In the genomic region with DNA sequence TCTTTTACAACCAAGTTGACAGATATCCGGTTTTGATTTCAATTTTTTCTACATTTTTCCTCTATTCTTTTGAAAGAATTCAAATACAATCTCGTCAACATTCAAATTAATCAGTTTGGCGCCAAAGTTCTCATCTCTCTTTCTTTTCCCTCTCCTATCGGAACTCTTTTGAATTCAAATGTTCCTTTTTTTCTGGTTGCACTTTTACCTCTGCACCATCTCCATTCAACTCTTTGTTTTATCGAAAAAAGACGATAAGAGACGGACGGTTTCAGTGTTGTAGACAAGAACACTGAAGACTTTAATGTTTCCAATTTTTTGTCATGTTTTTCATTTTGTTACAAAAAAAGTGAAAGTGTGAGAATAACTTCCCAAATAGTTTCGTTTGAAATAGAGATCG, we compare ENCODE assay signal across 5 worm cellular contexts.
TF ChIP-seq lines count a peak whose summit lies in the region.

No protein-coding gene starts in this region.

TF ChIP-seq in whole organism, L1 larva, 84 proteins besides CTCF, POLR2A, EP300 and RAD21:
- TF ChIP-seq efl-1 (optimal IDR thresholded peaks at IDR 0.05; lab: Kevin White, UChicago) (peak in 1 of 2 experiments; percentile 0), efl-1 (GFP tag; optimal IDR thresholded peaks at IDR 0.05 in 1 of 2; lab: Kevin White, UChicago) (peak; percentile 23 to 83), lin-39 (tag; optimal IDR thresholded peaks at IDR 0.05; lab: Kevin White, UChicago) (no peak), lin-13 (GFP tag; optimal IDR thresholded peaks at IDR 0.05; lab: Kevin White, UChicago) (no peak), dpl-1 (GFP tag; optimal IDR thresholded peaks at IDR 0.05; lab: Kevin White, UChicago) (peak in 1 of 3 experiments; percentile 14), snpc-4 (tag; optimal IDR thresholded peaks at IDR 0.05; lab: Kevin White, UChicago) (no peak), blmp-1 (tag; optimal IDR thresholded peaks at IDR 0.05; lab: Kevin White, UChicago) (peak; percentile 13)

TF ChIP-seq in whole organism, L2 larva, 48 proteins besides CTCF, POLR2A, EP300 and RAD21:
- no peak for TF ChIP-seq Y55F3AM.14 (GFP tag; optimal IDR thresholded peaks at IDR 0.05; lab: Kevin White, UChicago)
- TF ChIP-seq fos-1 (tag; optimal IDR thresholded peaks at IDR 0.05; lab: Kevin White, UChicago), result peak; percentile 89
- TF ChIP-seq ama-1 (optimal IDR thresholded peaks at IDR 0.05; lab: Kevin White, UChicago), result no peak
- no peak for TF ChIP-seq lin-11 (tag; optimal IDR thresholded peaks at IDR 0.05; lab: Kevin White, UChicago)
- TF ChIP-seq nhr-77 (tag; optimal IDR thresholded peaks at IDR 0.05; lab: Kevin White, UChicago), result no peak
- no peak for TF ChIP-seq unc-62 (GFP tag; optimal IDR thresholded peaks at IDR 0.05; lab: Kevin White, UChicago)
- TF ChIP-seq nhr-21 (tag; optimal IDR thresholded peaks at IDR 0.05; lab: Kevin White, UChicago), result no peak
TF ChIP-seq in whole organism, L2 larva: peak in this region for 1.

TF ChIP-seq in whole organism, L3 larva, 47 proteins besides CTCF, POLR2A, EP300 and RAD21:
- no peak for TF ChIP-seq ceh-82 (tag; optimal IDR thresholded peaks at IDR 0.05; lab: Kevin White, UChicago)
- TF ChIP-seq pqm-1 (tag; optimal IDR thresholded peaks at IDR 0.05; lab: Kevin White, UChicago), result peak; percentile 76
- TF ChIP-seq lin-15B (tag; optimal IDR thresholded peaks at IDR 0.05; lab: Kevin White, UChicago), result no peak
- no peak for TF ChIP-seq mdl-1 (tag; optimal IDR thresholded peaks at IDR 0.05; lab: Kevin White, UChicago)
- TF ChIP-seq nhr-77 (tag; optimal IDR thresholded peaks at IDR 0.05; lab: Kevin White, UChicago), result no peak
- no peak for TF ChIP-seq lin-39 (tag; optimal IDR thresholded peaks at IDR 0.05; lab: Kevin White, UChicago)
- no peak for TF ChIP-seq nhr-43 (tag; optimal IDR thresholded peaks at IDR 0.05; lab: Kevin White, UChicago; ENCODE audit: poor library complexity, severe bottlenecking)
- no peak for TF ChIP-seq R02D3.7 (tag; optimal IDR thresholded peaks at IDR 0.05; lab: Kevin White, UChicago)
- TF ChIP-seq snpc-4 (tag; optimal IDR thresholded peaks at IDR 0.05; lab: Kevin White, UChicago), result no peak
- TF ChIP-seq nhr-25 (tag; optimal IDR thresholded peaks at IDR 0.05; lab: Kevin White, UChicago), result no peak
- TF ChIP-seq unc-39 (tag; optimal IDR thresholded peaks at IDR 0.05; lab: Kevin White, UChicago), result no peak
- TF ChIP-seq nhr-28 (tag; optimal IDR thresholded peaks at IDR 0.05; lab: Kevin White, UChicago), result no peak
- TF ChIP-seq zag-1 (tag; optimal IDR thresholded peaks at IDR 0.05; lab: Kevin White, UChicago), result no peak
- TF ChIP-seq nhr-67 (tag; optimal IDR thresholded peaks at IDR 0.05; lab: Kevin White, UChicago), result no peak
- peak; percentile 87 for TF ChIP-seq elt-2 (tag; optimal IDR thresholded peaks at IDR 0.05; lab: Kevin White, UChicago)
- TF ChIP-seq nhr-23 (tag; optimal IDR thresholded peaks at IDR 0.05; lab: Kevin White, UChicago), result no peak
- no peak for TF ChIP-seq nhr-11 (tag; optimal IDR thresholded peaks at IDR 0.05; lab: Kevin White, UChicago)
- no peak for TF ChIP-seq ztf-11 (tag; optimal IDR thresholded peaks at IDR 0.05; lab: Kevin White, UChicago)
- no peak for TF ChIP-seq nhr-12 (tag; optimal IDR thresholded peaks at IDR 0.05; lab: Kevin White, UChicago)
- peak; percentile 39 for TF ChIP-seq skn-1 (tag; optimal IDR thresholded peaks at IDR 0.05; lab: Kevin White, UChicago)
- TF ChIP-seq nhr-76 (tag; optimal IDR thresholded peaks at IDR 0.05; lab: Kevin White, UChicago), result no peak
- TF ChIP-seq pha-4 (tag; optimal IDR thresholded peaks at IDR 0.05; lab: Kevin White, UChicago), result peak; percentile 52

TF ChIP-seq in whole organism, L4 larva, 104 proteins besides CTCF, POLR2A, EP300 and RAD21:
- peak; percentile 60 for TF ChIP-seq dmd-6 (GFP tag; IDR thresholded peaks at IDR 0.05; lab: Robert Waterston, UW)
- no peak for TF ChIP-seq zfp-2 (tag; optimal IDR thresholded peaks at IDR 0.05; lab: Kevin White, UChicago)
- no peak for TF ChIP-seq rbr-2 (tag; optimal IDR thresholded peaks at IDR 0.05; lab: Kevin White, UChicago)
- TF ChIP-seq mdl-1 (tag; optimal IDR thresholded peaks at IDR 0.05; lab: Kevin White, UChicago), result no peak
- peak; percentile 46; the same call in 1 of the 2 replicates for TF ChIP-seq lin-1 (GFP tag; IDR thresholded peaks at IDR 0.05; lab: Robert Waterston, UW)
- no peak for TF ChIP-seq tra-1 (GFP tag; IDR thresholded peaks at IDR 0.05; lab: Robert Waterston, UW)
- TF ChIP-seq ceh-20 (GFP tag; IDR thresholded peaks at IDR 0.05; lab: Robert Waterston, UW), result no peak
- no peak for TF ChIP-seq nhr-42 (GFP tag; IDR thresholded peaks at IDR 0.05; lab: Robert Waterston, UW)
- TF ChIP-seq hlh-11 (tag; optimal IDR thresholded peaks at IDR 0.05; lab: Kevin White, UChicago), result peak; percentile 61
- TF ChIP-seq pqm-1 (tag; optimal IDR thresholded peaks at IDR 0.05; lab: Kevin White, UChicago), result peak; percentile 90
- peak; percentile 18 for TF ChIP-seq mep-1 (tag; optimal IDR thresholded peaks at IDR 0.05; lab: Kevin White, UChicago)
- TF ChIP-seq mes-2 (tag; optimal IDR thresholded peaks at IDR 0.05; lab: Kevin White, UChicago; ENCODE audit: poor library complexity, severe bottlenecking), result no peak
- no peak for TF ChIP-seq zfp-3 (GFP tag; conservative IDR thresholded peaks at IDR 0.05; lab: Robert Waterston, UW)
- no peak for TF ChIP-seq F49E8.2 (tag; optimal IDR thresholded peaks at IDR 0.05; lab: Kevin White, UChicago; ENCODE audit: borderline replicate concordance)
- peak; percentile 43 for TF ChIP-seq nhr-77 (tag; optimal IDR thresholded peaks at IDR 0.05; lab: Kevin White, UChicago)
- TF ChIP-seq nhr-28 (tag; optimal IDR thresholded peaks at IDR 0.05; lab: Kevin White, UChicago), result peak; percentile 72
- peak; percentile 83 for TF ChIP-seq dve-1 (tag; optimal IDR thresholded peaks at IDR 0.05; lab: Kevin White, UChicago; ENCODE audit: insufficient read depth)
- no peak for TF ChIP-seq Y75B8A.6 (GFP tag; IDR thresholded peaks at IDR 0.05; lab: Robert Waterston, UW)
- TF ChIP-seq lin-13 (GFP tag; optimal IDR thresholded peaks at IDR 0.05; lab: Kevin White, UChicago), result no peak
- TF ChIP-seq egl-27 (tag; optimal IDR thresholded peaks at IDR 0.05; lab: Kevin White, UChicago), result no peak
- TF ChIP-seq ztf-7 (tag; optimal IDR thresholded peaks at IDR 0.05; lab: Kevin White, UChicago), result no peak
- TF ChIP-seq daf-16 (GFP tag; optimal IDR thresholded peaks at IDR 0.05; lab: Kevin White, UChicago), result no peak
- peak; percentile 77 for TF ChIP-seq daf-16 (tag; optimal IDR thresholded peaks at IDR 0.05; lab: Kevin White, UChicago)
- peak; percentile 36 for TF ChIP-seq dpl-1 (GFP tag; optimal IDR thresholded peaks at IDR 0.05; lab: Kevin White, UChicago)
TF ChIP-seq in whole organism, L4 larva: peak in this region for 10.

TF ChIP-seq in whole organism, young adult, 124 proteins besides CTCF, POLR2A, EP300 and RAD21:
- no peak for TF ChIP-seq egl-44 (GFP tag; IDR thresholded peaks at IDR 0.05; lab: Robert Waterston, UW)
- peak; percentile 90 for TF ChIP-seq nhr-80 (tag; optimal IDR thresholded peaks at IDR 0.05; lab: Kevin White, UChicago)
- TF ChIP-seq attf-5 (GFP tag; optimal IDR thresholded peaks at IDR 0.05; lab: Kevin White, UChicago), result peak; percentile 11
- no peak for TF ChIP-seq tlf-1 (GFP tag; optimal IDR thresholded peaks at IDR 0.05; lab: Kevin White, UChicago)
- TF ChIP-seq rec-8 (tag; optimal IDR thresholded peaks at IDR 0.05; lab: Kevin White, UChicago), result no peak
